Worm (Caenorhabditis elegans) whole organism, midembryonic: ENCODE measurements around the gene Y82E9BR.10.

Experiments used
- T22C8.4 ChIP-seq: fragments of 200-800 bp; sonication (Bioruptor generic); IDR thresholded peaks from 2 replicates; pipeline ENCODE4 v1.3.6; 2022; ENCODE audit warnings: missing genetic modification characterization, missing compliant biosample characterization
- cog-1 ChIP-seq: sonication (generic microtip); optimal IDR thresholded peaks from 2 replicates; lab custom pipeline; 2016; ENCODE audit warnings: missing genetic modification characterization, missing compliant biosample characterization
- flt-1 ChIP-seq: fragments of 200-800 bp; sonication (Bioruptor generic); IDR thresholded peaks from 2 replicates; pipeline ENCODE4 v1.3.6; 2022; ENCODE audit warnings: missing genetic modification characterization, missing compliant biosample characterization
- med-1 ChIP-seq: sonication (generic microtip); optimal IDR thresholded peaks from 2 replicates; lab custom pipeline; 2017; ENCODE audit warnings: missing genetic modification characterization, mild to moderate bottlenecking, missing compliant biosample characterization, antibody characterized with exemption, missing genetic modification reagents; ENCODE audit not compliant: insufficient read depth
- tab-1 ChIP-seq: fragments of 200-800 bp; sonication (Bioruptor generic); IDR thresholded peaks from 2 replicates; pipeline ENCODE4 v1.3.6; 2022; ENCODE audit warnings: missing genetic modification characterization, missing compliant biosample characterization
- ztf-23 ChIP-seq: fragments of 200-800 bp; sonication (Bioruptor generic); IDR thresholded peaks from 2 replicates; pipeline ENCODE4 v1.3.6; 2022; ENCODE audit warnings: missing genetic modification reagents, missing genetic modification characterization, missing compliant biosample characterization
- ztf-29 ChIP-seq: fragments of 200-800 bp; sonication (Bioruptor generic); IDR thresholded peaks from 2 replicates; pipeline ENCODE4 v1.3.6; 2022; ENCODE audit warnings: missing genetic modification reagents, missing genetic modification characterization, missing compliant biosample characterization

- TF ChIP-seq med-1 (GFP tag; lab: Kevin White, UChicago), result no peak
- TF ChIP-seq ztf-29 (GFP tag; lab: Robert Waterston, UW), result no peak
- no peak for TF ChIP-seq ztf-23 (GFP tag; lab: Robert Waterston, UW)
- no peak for TF ChIP-seq T22C8.4
- TF ChIP-seq tab-1 (GFP tag; lab: Robert Waterston, UW), result no peak
- no peak for TF ChIP-seq cog-1 (tag; lab: Kevin White, UChicago)
- TF ChIP-seq flt-1 (GFP tag; lab: Robert Waterston, UW), result no peak
Measured at ce11 chrIII:1326490-1326889, 48.9 kb downstream of the Y82E9BR.10 start, which contains the start of gene Y82E9BL.18.
